Fruit fly (Drosophila melanogaster): ENCODE measurements around the gene Ack.
A peak's percentile ranks its signal among the peaks of the same experiment; 100 is the strongest.

Ack gene

DNA sequence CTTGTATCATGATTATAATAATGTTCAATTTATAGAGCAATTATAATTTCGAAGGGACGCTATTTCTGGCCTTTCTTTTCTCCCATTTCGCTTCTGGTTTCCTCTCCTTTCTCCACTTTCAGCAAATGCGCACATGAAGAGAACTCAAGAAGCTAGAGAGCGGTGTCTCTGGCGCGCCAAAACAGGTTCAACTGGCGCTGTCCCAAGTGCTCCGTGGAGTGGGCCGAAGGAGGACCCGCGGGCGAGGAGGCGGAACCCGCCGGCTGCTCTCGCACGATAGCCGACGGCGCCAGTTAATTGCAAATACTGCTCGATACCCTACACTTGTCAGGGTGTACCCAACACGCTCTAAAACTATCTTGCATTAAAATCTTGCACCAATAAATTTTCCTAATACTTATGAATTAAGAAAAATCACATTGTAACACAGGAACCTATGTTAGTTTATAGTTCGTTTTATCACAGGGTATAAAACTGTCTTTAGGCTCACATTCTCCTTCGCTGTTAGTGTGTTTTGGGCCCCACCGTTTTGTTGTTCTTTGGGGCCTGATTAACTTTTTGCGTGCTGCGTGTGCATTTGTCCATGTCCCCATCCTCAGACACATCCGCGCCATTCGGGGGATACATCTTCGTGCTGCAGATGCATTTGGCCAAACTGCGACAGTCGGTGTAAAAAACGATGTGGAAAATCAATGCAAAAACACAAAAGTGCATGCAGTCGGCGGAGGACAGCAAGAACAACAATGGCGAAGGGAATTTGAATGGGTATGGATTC, 37.6 kb upstream of the Ack start (continued):
- TF ChIP-seq Rx (GFP tag; IDR thresholded peaks at IDR 0.05) (peak; percentile 86), Awh (GFP tag; IDR thresholded peaks at IDR 0.05) (peak; percentile 90), maf-S (GFP tag; optimal IDR thresholded peaks at IDR 0.05) (peak; percentile 86), pb (GFP tag; optimal IDR thresholded peaks at IDR 0.05) (peak; percentile 88), Hr3 (GFP tag; optimal IDR thresholded peaks at IDR 0.05) (peak; percentile 77), B-H2 (GFP tag; optimal IDR thresholded peaks at IDR 0.05) (peak; percentile 26), Poxn (GFP tag; IDR thresholded peaks at IDR 0.05) (peak; percentile 84), cas (GFP tag; IDR thresholded peaks at IDR 0.05) (peak; percentile 87), CG3065 (GFP tag; optimal IDR thresholded peaks at IDR 0.05) (peak; percentile 65), CG30020 (tag; optimal IDR thresholded peaks at IDR 0.05) (no peak), CG7987 (GFP tag; optimal IDR thresholded peaks at IDR 0.05) (peak; percentile 64), chm (GFP tag; IDR thresholded peaks at IDR 0.05) (no peak), slbo (GFP tag; IDR thresholded peaks at IDR 0.05) (peak; percentile 97), so (GFP tag; IDR thresholded peaks at IDR 0.05) (peak; percentile 93), CG5953 (GFP tag; IDR thresholded peaks at IDR 0.05) (peak; percentile 94), CG32532 (GFP tag; IDR thresholded peaks at IDR 0.05) (peak; percentile 94), CG14014 (GFP tag; IDR thresholded peaks at IDR 0.05) (peak; percentile 95), gfzf (GFP tag; optimal IDR thresholded peaks at IDR 0.05) (no peak), sna (GFP tag; IDR thresholded peaks at IDR 0.05; ENCODE audit: partially characterized antibody) (no peak), CG13424 (tag; optimal IDR thresholded peaks at IDR 0.05) (peak; percentile 90), CG8359 (GFP tag; optimal IDR thresholded peaks at IDR 0.05; ENCODE audit: borderline replicate concordance) (peak; percentile 26), Scr (GFP tag; IDR thresholded peaks at IDR 0.05; ENCODE audit: partially characterized antibody) (no peak), Atf6 (GFP tag; IDR thresholded peaks at IDR 0.05) (peak; percentile 95), al (GFP tag; IDR thresholded peaks at IDR 0.05) (peak; percentile 91), HmgD (GFP tag; optimal IDR thresholded peaks at IDR 0.05) (peak; percentile 81), CG14965 (GFP tag; optimal IDR thresholded peaks at IDR 0.05; ENCODE audit: borderline replicate concordance) (peak; percentile 27), CG1603 (tag; optimal IDR thresholded peaks at IDR 0.05) (peak; percentile 93), Spps (tag; optimal IDR thresholded peaks at IDR 0.05) (peak; percentile 45), CG12391 (tag; optimal IDR thresholded peaks at IDR 0.05) (peak; percentile 77), dysf (GFP tag; IDR thresholded peaks at IDR 0.05) (peak; percentile 96), da (GFP tag; optimal IDR thresholded peaks at IDR 0.05) (peak; percentile 68), unc-4 (GFP tag; IDR thresholded peaks at IDR 0.05; ENCODE audit: partially characterized antibody) (no peak), CG15269 (tag; optimal IDR thresholded peaks at IDR 0.05) (peak; percentile 92), Bgb (GFP tag; IDR thresholded peaks at IDR 0.05; ENCODE audit: partially characterized antibody) (no peak), CG11560 (tag; IDR thresholded peaks at IDR 0.05) (peak; percentile 82), tna (GFP tag; IDR thresholded peaks at IDR 0.05; ENCODE audit: partially characterized antibody) (no peak), HLH4C (GFP tag; IDR thresholded peaks at IDR 0.05; ENCODE audit: partially characterized antibody) (no peak), br (optimal IDR thresholded peaks at IDR 0.05) (no peak), wdn (GFP tag; IDR thresholded peaks at IDR 0.05) (peak; percentile 88), CG2202 (tag; optimal IDR thresholded peaks at IDR 0.05) (no peak), sens (GFP tag) (peak; percentile 92), CG4360 (GFP tag; IDR thresholded peaks at IDR 0.05) (peak; percentile 56), CG3281 (GFP tag; optimal IDR thresholded peaks at IDR 0.05) (peak; percentile 79), Myb (GFP tag; optimal IDR thresholded peaks at IDR 0.05) (peak; percentile 68), CG12744 (GFP tag; optimal IDR thresholded peaks at IDR 0.05) (peak; percentile 74), Dref (GFP tag; IDR thresholded peaks at IDR 0.05) (peak; percentile 20; the same call in 1 of the 2 replicates), toy (GFP tag; IDR thresholded peaks at IDR 0.05) (peak; percentile 82), tap (tag; optimal IDR thresholded peaks at IDR 0.05) (peak; percentile 85), CG1647 (GFP tag; optimal IDR thresholded peaks at IDR 0.05) (peak; percentile 72), Trl (optimal IDR thresholded peaks at IDR 0.05) (peak in 1 of 2 experiments; percentile 9), Trl (GFP tag; optimal IDR thresholded peaks at IDR 0.05) (peak; percentile 71)

Data from whole organism, embryonic.